Fruit fly (Drosophila melanogaster): ENCODE results near the gene ATP6AP2.

ATP6AP2 gene

DNA sequence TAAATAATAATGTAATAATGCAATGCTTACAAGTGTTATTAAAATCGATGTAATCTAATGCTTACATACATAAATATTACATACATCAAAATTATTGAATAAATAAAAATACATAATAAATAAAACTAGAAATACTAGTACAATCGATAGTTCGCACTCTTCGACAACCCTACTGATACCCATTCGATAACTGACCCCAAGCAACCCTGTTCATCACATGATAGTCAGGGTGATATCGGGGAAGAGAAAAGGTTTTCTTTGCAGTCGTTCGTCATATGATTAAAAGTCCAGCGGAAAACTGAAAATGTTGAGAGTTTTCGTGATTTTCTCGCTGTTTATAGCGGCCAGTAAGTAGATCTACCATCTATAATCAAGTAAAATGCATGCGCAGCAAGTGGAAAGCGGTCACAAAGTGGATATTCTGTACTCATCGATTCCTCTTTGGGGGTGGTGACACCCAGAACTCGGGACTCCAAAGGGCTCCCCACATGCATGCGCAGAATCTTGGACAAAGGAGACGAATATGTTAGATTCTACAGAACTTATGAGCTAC is at the start of gene ATP6AP2 (continued):
- no peak for TF ChIP-seq CG12219 (GFP tag; optimal IDR thresholded peaks at IDR 0.05)
- TF ChIP-seq sr (GFP tag; IDR thresholded peaks at IDR 0.05) = no peak
- TF ChIP-seq Hey (tag; optimal IDR thresholded peaks at IDR 0.05) = no peak
- TF ChIP-seq Lpt (GFP tag; optimal IDR thresholded peaks at IDR 0.05) = no peak
- TF ChIP-seq tgo (GFP tag; IDR thresholded peaks at IDR 0.05) = peak; percentile 27; the same call in 1 of the 3 replicates
- no peak for TF ChIP-seq z (GFP tag; IDR thresholded peaks at IDR 0.05)
- TF ChIP-seq CG7839 (tag; optimal IDR thresholded peaks at IDR 0.05) = no peak
- no peak for TF ChIP-seq tx (GFP tag; optimal IDR thresholded peaks at IDR 0.05)
- no peak for TF ChIP-seq peb (GFP tag; IDR thresholded peaks at IDR 0.05)
- no peak for TF ChIP-seq Doc2 (GFP tag; IDR thresholded peaks at IDR 0.05)
- peak; percentile 99 for TF ChIP-seq MESR4 (GFP tag; optimal IDR thresholded peaks at IDR 0.05)
- peak; percentile 72 for TF ChIP-seq Usf (GFP tag; optimal IDR thresholded peaks at IDR 0.05)
- TF ChIP-seq pita (GFP tag; optimal IDR thresholded peaks at IDR 0.05) = no peak
- TF ChIP-seq CG10267 (tag; optimal IDR thresholded peaks at IDR 0.05) = peak; percentile 63
- TF ChIP-seq nmo (GFP tag; optimal IDR thresholded peaks at IDR 0.05) = peak; percentile 71
- peak; percentile 22 for TF ChIP-seq CG3407 (GFP tag; optimal IDR thresholded peaks at IDR 0.05)
- TF ChIP-seq oc (tag; optimal IDR thresholded peaks at IDR 0.05) = no peak
- no peak for TF ChIP-seq wdn (GFP tag; IDR thresholded peaks at IDR 0.05)
- TF ChIP-seq zfh2 (GFP tag; optimal IDR thresholded peaks at IDR 0.05) = peak; percentile 4
- no peak for TF ChIP-seq CG14965 (GFP tag; optimal IDR thresholded peaks at IDR 0.05; ENCODE audit: borderline replicate concordance)
- TF ChIP-seq hb (GFP tag; IDR thresholded peaks at IDR 0.05; ENCODE audit: partially characterized antibody) = peak; percentile 72
- no peak for TF ChIP-seq Side (GFP tag; optimal IDR thresholded peaks at IDR 0.05)
- TF ChIP-seq Nf-YA (GFP tag; IDR thresholded peaks at IDR 0.05) = peak; percentile 53; the same call in 1 of the 2 replicates
- TF ChIP-seq org-1 (GFP tag; optimal IDR thresholded peaks at IDR 0.05) = no peak
- no peak for TF ChIP-seq lab (GFP tag; optimal IDR thresholded peaks at IDR 0.05)
- no peak for TF ChIP-seq Trl (optimal IDR thresholded peaks at IDR 0.05)
- no peak for TF ChIP-seq Trl (GFP tag; optimal IDR thresholded peaks at IDR 0.05)
- no peak; the same call in 1 of the 3 replicates for TF ChIP-seq ci (GFP tag; IDR thresholded peaks at IDR 0.05)
- TF ChIP-seq Hmr (GFP tag; optimal IDR thresholded peaks at IDR 0.05) = peak; percentile 71
- TF ChIP-seq C15 (GFP tag; IDR thresholded peaks at IDR 0.05) = 0 out of 3 replicates have a peak, but pooled peaks have one; percentile 28
- no peak for TF ChIP-seq sisA (GFP tag; IDR thresholded peaks at IDR 0.05)
- no peak for TF ChIP-seq D19B (GFP tag; optimal IDR thresholded peaks at IDR 0.05)
- TF ChIP-seq Aef1 (GFP tag; IDR thresholded peaks at IDR 0.05) = peak; percentile 32; the same call in 1 of the 3 replicates
- TF ChIP-seq Six4 (GFP tag; optimal IDR thresholded peaks at IDR 0.05) = no peak
- TF ChIP-seq CG12391 (tag; optimal IDR thresholded peaks at IDR 0.05) = peak; percentile 82
- no peak for TF ChIP-seq Asciz (GFP tag; optimal IDR thresholded peaks at IDR 0.05)
- peak; percentile 36 for TF ChIP-seq bcd (GFP tag; optimal IDR thresholded peaks at IDR 0.05)
- no peak for TF ChIP-seq klu (GFP tag; IDR thresholded peaks at IDR 0.05)
- peak in 1 of 2 experiments; percentile 79 for TF ChIP-seq crp (GFP tag; optimal IDR thresholded peaks at IDR 0.05)
- no peak for TF ChIP-seq Sin3A (optimal IDR thresholded peaks at IDR 0.05)
- peak; percentile 65 for TF ChIP-seq CG17359 (tag; optimal IDR thresholded peaks at IDR 0.05)
- no peak for TF ChIP-seq dmrt99B (tag; optimal IDR thresholded peaks at IDR 0.05)
- TF ChIP-seq NfI (GFP tag; optimal IDR thresholded peaks at IDR 0.05) = peak; percentile 70
- no peak for TF ChIP-seq Hr78 (GFP tag; optimal IDR thresholded peaks at IDR 0.05)
- no peak for TF ChIP-seq CG8388 (GFP tag; optimal IDR thresholded peaks at IDR 0.05)
- TF ChIP-seq gfzf (GFP tag; optimal IDR thresholded peaks at IDR 0.05) = peak; percentile 5
- peak; percentile 79 for TF ChIP-seq CG6791 (GFP tag; IDR thresholded peaks at IDR 0.05; ENCODE audit: partially characterized antibody)
- peak; percentile 61 for TF ChIP-seq chn (GFP tag; optimal IDR thresholded peaks at IDR 0.05)
- peak; percentile 42 for TF ChIP-seq Hsf (GFP tag; optimal IDR thresholded peaks at IDR 0.05)
- no peak for TF ChIP-seq CG12236 (GFP tag; optimal IDR thresholded peaks at IDR 0.05)
- no peak; the same call in 1 of the 2 replicates for TF ChIP-seq E2f1 (GFP tag; IDR thresholded peaks at IDR 0.05)
